Worm (Caenorhabditis elegans) whole organism, midembryonic: ENCODE measurements around the gene str-19.
"Not testable (repeated sequence)": the region's sequence is repeated elsewhere in the genome, so short reads cannot be mapped to it uniquely, and the experiment has no call there.

Experiments used
- T22C8.4 ChIP-seq: fragments of 200-800 bp; sonication (Bioruptor generic); IDR thresholded peaks from 2 replicates; pipeline ENCODE4 v1.3.6; 2022; ENCODE audit warnings: missing genetic modification characterization, missing compliant biosample characterization
- cog-1 ChIP-seq: sonication (generic microtip); optimal IDR thresholded peaks from 2 replicates; lab custom pipeline; 2016; ENCODE audit warnings: missing genetic modification characterization, missing compliant biosample characterization
- flt-1 ChIP-seq: fragments of 200-800 bp; sonication (Bioruptor generic); IDR thresholded peaks from 2 replicates; pipeline ENCODE4 v1.3.6; 2022; ENCODE audit warnings: missing genetic modification characterization, missing compliant biosample characterization
- klf-2 ChIP-seq: fragments of 200-800 bp; sonication (Bioruptor generic); conservative IDR thresholded peaks from 2 replicates; pipeline ENCODE4 v1.3.6; 2022; ENCODE audit warnings: missing genetic modification reagents, missing genetic modification characterization, missing compliant biosample characterization
- med-1 ChIP-seq: sonication (generic microtip); optimal IDR thresholded peaks from 2 replicates; lab custom pipeline; 2017; ENCODE audit warnings: missing genetic modification characterization, mild to moderate bottlenecking, missing compliant biosample characterization, antibody characterized with exemption, missing genetic modification reagents; ENCODE audit not compliant: insufficient read depth
- ref-1 ChIP-seq: fragments of 200-800 bp; sonication (Bioruptor generic); conservative IDR thresholded peaks from 2 replicates; pipeline ENCODE4 v1.3.6; 2022; ENCODE audit warnings: missing genetic modification reagents, missing genetic modification characterization, missing compliant biosample characterization
- tab-1 ChIP-seq: fragments of 200-800 bp; sonication (Bioruptor generic); IDR thresholded peaks from 2 replicates; pipeline ENCODE4 v1.3.6; 2022; ENCODE audit warnings: missing genetic modification characterization, missing compliant biosample characterization
- ztf-23 ChIP-seq: fragments of 200-800 bp; sonication (Bioruptor generic); IDR thresholded peaks from 2 replicates; pipeline ENCODE4 v1.3.6; 2022; ENCODE audit warnings: missing genetic modification reagents, missing genetic modification characterization, missing compliant biosample characterization
- ztf-29 ChIP-seq: fragments of 200-800 bp; sonication (Bioruptor generic); IDR thresholded peaks from 2 replicates; pipeline ENCODE4 v1.3.6; 2022; ENCODE audit warnings: missing genetic modification reagents, missing genetic modification characterization, missing compliant biosample characterization

Gene str-19

ce11 chrV:15767385-15767784 lies 23.1 kb upstream of the str-19 start:
- TF ChIP-seq tab-1 (GFP tag; lab: Robert Waterston, UW) (peak; percentile 75), ztf-23 (GFP tag; lab: Robert Waterston, UW) (0 out of 2 replicates have a peak, but pooled peaks have one; percentile 57), ref-1 (0 out of 2 replicates have a peak, but pooled peaks have one; percentile 11), flt-1 (GFP tag; lab: Robert Waterston, UW) (peak; percentile 39; the same call in 1 of the 2 replicates), T22C8.4 (peak; percentile 22; the same call in 1 of the 2 replicates)

- TF ChIP-seq ref-1 (no peak), flt-1 (GFP tag; lab: Robert Waterston, UW) (peak; percentile 67; the same call in 1 of the 2 replicates), ztf-23 (GFP tag; lab: Robert Waterston, UW) (0 out of 2 replicates have a peak, but pooled peaks have one; percentile 53), tab-1 (GFP tag; lab: Robert Waterston, UW) (no peak), klf-2 (0 out of 2 replicates have a peak, but pooled peaks have one; percentile 54), cog-1 (tag; lab: Kevin White, UChicago) (peak; percentile 38), ztf-29 (no peak), T22C8.4 (no peak)
Observed at ce11 chrV:15766122-15766594, 21.9 kb upstream of the str-19 start, which contains the start of the genes haf-3 and F57A10.2. Gene haf-3 (minus strand): TSS chrV:15766172. Gene F57A10.2 (plus strand): TSS chrV:15766575.

- no peak for TF ChIP-seq klf-2
- no peak for TF ChIP-seq cog-1 (tag; lab: Kevin White, UChicago)
- TF ChIP-seq ztf-29: no peak
- no peak for TF ChIP-seq med-1
- TF ChIP-seq T22C8.4: no peak
- TF ChIP-seq ztf-23 (GFP tag; lab: Robert Waterston, UW): no peak
- TF ChIP-seq ref-1: no peak
Observed at ce11 chrV:15758449-15758848, 14.2 kb upstream of the str-19 start, which contains the start of gene str-9. Gene str-9 (plus strand): TSS chrV:15758749.

- TF ChIP-seq klf-2: no peak
- no peak for TF ChIP-seq ref-1
- no peak for TF ChIP-seq tab-1 (GFP tag; lab: Robert Waterston, UW)
- no peak for TF ChIP-seq flt-1 (GFP tag; lab: Robert Waterston, UW)
- no peak for TF ChIP-seq ztf-23 (GFP tag; lab: Robert Waterston, UW)
- TF ChIP-seq T22C8.4: no peak
- no peak for TF ChIP-seq med-1
- no peak for TF ChIP-seq cog-1 (tag; lab: Kevin White, UChicago)
- no peak for TF ChIP-seq ztf-29
Observed at ce11 chrV:15757645-15758044, 13.4 kb upstream of the str-19 start.

ce11 chrV:15754731-15755130 lies 10.5 kb upstream of the str-19 start, which contains the start of gene str-8:
Gene str-8 (plus strand): TSS chrV:15755031.
- not testable (repeated sequence) for TF ChIP-seq klf-2; ztf-23 (GFP tag; lab: Robert Waterston, UW); cog-1 (tag; lab: Kevin White, UChicago)

- TF ChIP-seq cog-1 (tag; lab: Kevin White, UChicago); med-1; T22C8.4: not testable (repeated sequence)
Observed at ce11 chrV:15752941-15753340, 8.7 kb upstream of the str-19 start, which contains the start of gene str-5. Gene str-5 (plus strand): TSS chrV:15753241.

ce11 chrV:15752049-15752448 lies 7.8 kb upstream of the str-19 start, which contains the start of gene str-43:
Gene str-43 (minus strand): TSS chrV:15752149.
- TF ChIP-seq ztf-23 (GFP tag; lab: Robert Waterston, UW): no peak
- no peak for TF ChIP-seq klf-2
- TF ChIP-seq cog-1 (tag; lab: Kevin White, UChicago): no peak
- TF ChIP-seq med-1: no peak
- no peak for TF ChIP-seq flt-1 (GFP tag; lab: Robert Waterston, UW)
- TF ChIP-seq ref-1: no peak
- TF ChIP-seq ztf-29: no peak
- TF ChIP-seq T22C8.4: no peak
- TF ChIP-seq tab-1 (GFP tag; lab: Robert Waterston, UW): no peak

ce11 chrV:15750130-15750529 lies 5.9 kb upstream of the str-19 start, which contains the start of gene str-6:
Gene str-6 (minus strand): TSS chrV:15750230.
- no peak for TF ChIP-seq klf-2
- no peak for TF ChIP-seq cog-1 (tag; lab: Kevin White, UChicago)
- TF ChIP-seq ref-1: no peak
- no peak for TF ChIP-seq tab-1 (GFP tag; lab: Robert Waterston, UW)
- no peak for TF ChIP-seq med-1
- no peak for TF ChIP-seq ztf-23 (GFP tag; lab: Robert Waterston, UW)
- TF ChIP-seq T22C8.4: no peak
- no peak for TF ChIP-seq flt-1 (GFP tag; lab: Robert Waterston, UW)

ce11 chrV:15748343-15748742 lies 4.1 kb upstream of the str-19 start, which contains the start of gene T23D5.8:
Gene T23D5.8 (minus strand): TSS chrV:15748443.
- not testable (repeated sequence) for TF ChIP-seq med-1; flt-1 (GFP tag; lab: Robert Waterston, UW); cog-1 (tag; lab: Kevin White, UChicago)

- no peak for TF ChIP-seq klf-2
- TF ChIP-seq T22C8.4: no peak
- TF ChIP-seq med-1: no peak
- TF ChIP-seq ztf-23 (GFP tag; lab: Robert Waterston, UW): no peak
- TF ChIP-seq flt-1 (GFP tag; lab: Robert Waterston, UW): no peak
- TF ChIP-seq cog-1 (tag; lab: Kevin White, UChicago): no peak
- TF ChIP-seq ztf-29: no peak
- TF ChIP-seq tab-1 (GFP tag; lab: Robert Waterston, UW): no peak
- no peak for TF ChIP-seq ref-1
Observed at ce11 chrV:15741851-15742250, 2.4 kb downstream of the str-19 start, which contains the start of gene str-18. Gene str-18 (minus strand): TSS chrV:15741951.

ce11 chrV:15735720-15736119 lies 8.5 kb downstream of the str-19 start, which contains the start of gene str-27:
Gene str-27 (minus strand): TSS chrV:15735820.
- TF ChIP-seq klf-2 (no peak), ztf-23 (GFP tag; lab: Robert Waterston, UW) (no peak)
